Worm (Caenorhabditis elegans) whole organism, late embryonic: Measurements from ENCODE around the gene T03F6.10.

Source experiments
- C08G9.2 ChIP-seq: sonication (generic microtip); optimal IDR thresholded peaks from 2 replicates; lab custom pipeline; 2016; ENCODE audit warnings: mild to moderate bottlenecking, missing genetic modification characterization, moderate library complexity, missing compliant biosample characterization
- ceh-14 ChIP-seq: sonication (generic microtip); optimal IDR thresholded peaks from 2 replicates; lab custom pipeline; 2016; ENCODE audit warnings: missing genotype, missing genetic modification characterization, missing compliant biosample characterization
- ceh-22 ChIP-seq: sonication (generic microtip); optimal IDR thresholded peaks from 2 replicates; lab custom pipeline; 2017; ENCODE audit warnings: missing biosample characterization, missing genetic modification characterization
- ceh-34 ChIP-seq: sonication (generic microtip); optimal IDR thresholded peaks from 2 replicates; lab custom pipeline; 2016; ENCODE audit warnings: mild to moderate bottlenecking, missing genetic modification characterization, missing compliant biosample characterization
- che-1 ChIP-seq: sonication (generic microtip); optimal IDR thresholded peaks from 2 replicates; lab custom pipeline; 2016; ENCODE audit warnings: mild to moderate bottlenecking, missing genetic modification characterization, missing compliant biosample characterization
- fkh-10 ChIP-seq: fragments of 150-350 bp; optimal IDR thresholded peaks from 2 replicates; lab custom pipeline; 2014; ENCODE audit warnings: missing biosample characterization, missing genetic modification reagents, missing genetic modification characterization
- hlh-30 ChIP-seq: sonication (generic microtip); optimal IDR thresholded peaks from 2 replicates; lab custom pipeline; 2017; ENCODE audit warnings: antibody characterized with exemption, missing genetic modification characterization, missing compliant biosample characterization; ENCODE audit not compliant: insufficient read depth
- lin-11 ChIP-seq: fragments of 200-800 bp; sonication (Bioruptor generic); optimal IDR thresholded peaks from 2 replicates; lab custom pipeline; 2018; ENCODE audit warnings: mild to moderate bottlenecking, missing genetic modification characterization, missing compliant biosample characterization
- mec-3 ChIP-seq: sonication (generic microtip); optimal IDR thresholded peaks from 2 replicates; lab custom pipeline; 2016; ENCODE audit warnings: borderline replicate concordance, missing genetic modification characterization, missing compliant biosample characterization
- nhr-11 ChIP-seq: fragments of 150-350 bp; optimal IDR thresholded peaks from 2 replicates; lab custom pipeline; 2014; ENCODE audit warnings: missing biosample characterization, missing genetic modification characterization
- pha-4 ChIP-seq: fragments of 150-350 bp; optimal IDR thresholded peaks from 2 replicates; lab custom pipeline; 2018; ENCODE audit warnings: missing biosample characterization, missing genetic modification reagents, missing genetic modification characterization
- pqm-1 ChIP-seq: sonication (generic microtip); optimal IDR thresholded peaks from 2 replicates; lab custom pipeline; 2016; ENCODE audit warnings: missing genetic modification characterization, missing compliant biosample characterization
- ztf-16 ChIP-seq: sonication (generic microtip); optimal IDR thresholded peaks from 2 replicates; lab custom pipeline; 2017; ENCODE audit warnings: missing genetic modification characterization, missing compliant biosample characterization

DNA sequence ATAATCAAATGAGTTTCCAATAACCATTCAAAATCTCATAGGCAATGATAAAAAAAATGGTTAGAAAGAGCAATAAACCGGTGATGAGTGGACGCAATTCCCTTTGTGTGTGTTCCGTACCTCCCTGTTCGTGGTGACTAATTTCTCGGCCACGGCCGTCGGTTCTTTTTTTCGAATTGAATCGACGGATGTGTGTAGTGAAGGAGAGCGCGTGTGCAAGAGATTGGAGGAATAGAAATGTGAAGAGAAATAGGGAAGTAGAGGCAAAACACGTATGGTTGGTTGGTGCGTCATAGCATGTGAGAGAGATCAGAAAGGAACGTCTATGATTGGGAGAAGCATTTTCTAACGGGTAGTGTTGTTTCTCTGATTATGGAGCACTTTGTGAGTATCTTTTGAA, 18.3 kb downstream of the T03F6.10 start:
- TF ChIP-seq fkh-10 (GFP tag; lab: Kevin White, UChicago) (no peak), che-1 (no peak), mec-3 (tag; lab: Kevin White, UChicago) (no peak), ceh-14 (no peak), ceh-22 (tag; lab: Kevin White, UChicago) (no peak), lin-11 (tag; lab: Kevin White, UChicago) (no peak), nhr-11 (tag; lab: Kevin White, UChicago) (no peak), ztf-16 (tag; lab: Kevin White, UChicago) (no peak), C08G9.2 (tag; lab: Kevin White, UChicago) (peak; percentile 38), pqm-1 (tag; lab: Kevin White, UChicago) (no peak), hlh-30 (tag; lab: Kevin White, UChicago) (peak; percentile 67), pha-4 (no peak), ceh-34 (tag; lab: Kevin White, UChicago) (no peak)
